Fruit fly (Drosophila melanogaster) whole organism, embryonic: ENCODE results near the gene CG3448.

ENCODE experiments used
- Ada2b ChIP-seq: fragments of 200-800 bp; sonication (Bioruptor generic); IDR thresholded peaks from 2 replicates; pipeline ENCODE4 v1.3.6; 2022; ENCODE audit warnings: missing biosample characterization, missing genetic modification characterization
- Antp ChIP-seq: fragments of 200-800 bp; sonication (Bioruptor generic); optimal IDR thresholded peaks from 3 replicates; lab custom pipeline; 2016; ENCODE audit warnings: missing biosample characterization, missing genetic modification characterization
- BEAF-32 ChIP-seq: fragments of 200-800 bp; sonication (Bioruptor generic); optimal IDR thresholded peaks from 3 replicates; lab custom pipeline; 2017; ENCODE audit warnings: missing biosample characterization, missing genetic modification characterization, mild to moderate bottlenecking, moderate library complexity, missing genetic modification reagents
- CG10366 ChIP-seq: fragments of 200-800 bp; sonication (Bioruptor generic); IDR thresholded peaks from 2 replicates; pipeline ENCODE4 v1.3.6; 2022; ENCODE audit warnings: missing biosample characterization, missing genetic modification characterization
- CG11093 ChIP-seq: fragments of 200-800 bp; sonication (Bioruptor generic); IDR thresholded peaks from 3 replicates; pipeline ENCODE4 v1.3.6; 2022; ENCODE audit warnings: missing biosample characterization, missing genetic modification characterization
- CG12659 ChIP-seq: fragments of 200-800 bp; sonication (Bioruptor generic); optimal IDR thresholded peaks from 3 replicates; lab custom pipeline; 2017; ENCODE audit warnings: mild to moderate bottlenecking, missing biosample characterization, missing genetic modification reagents, missing genetic modification characterization
- CG17186 ChIP-seq: fragments of 200-800 bp; sonication (Bioruptor generic); optimal IDR thresholded peaks from 3 replicates; lab custom pipeline; 2017; ENCODE audit warnings: missing biosample characterization, missing genetic modification reagents, missing genetic modification characterization
- CG17328 ChIP-seq: fragments of 200-800 bp; sonication (Bioruptor generic); IDR thresholded peaks from 2 replicates; pipeline ENCODE4 v1.3.6; 2022; ENCODE audit warnings: missing biosample characterization, missing genetic modification characterization
- CG17568 ChIP-seq: fragments of 200-800 bp; sonication (Bioruptor generic); optimal IDR thresholded peaks from 2 replicates; lab custom pipeline; 2018; ENCODE audit warnings: missing biosample characterization, mild to moderate bottlenecking, missing genetic modification characterization, moderate library complexity
- CG2199 ChIP-seq: fragments of 200-800 bp; sonication (Bioruptor generic); IDR thresholded peaks from 3 replicates; pipeline ENCODE4 v1.3.6; 2022; ENCODE audit warnings: missing biosample characterization, missing genetic modification characterization
- CG2202 ChIP-seq: fragments of 200-800 bp; sonication (Bioruptor generic); optimal IDR thresholded peaks from 2 replicates; lab custom pipeline; 2018; ENCODE audit warnings: missing biosample characterization, mild to moderate bottlenecking, missing genetic modification characterization
- CG34224 ChIP-seq: fragments of 200-800 bp; sonication (Bioruptor generic); IDR thresholded peaks from 3 replicates; pipeline ENCODE4 v1.3.6; 2022; ENCODE audit warnings: missing biosample characterization, missing genetic modification characterization; ENCODE audit not compliant: partially characterized antibody
- CG7271 ChIP-seq: fragments of 200-800 bp; sonication (Bioruptor generic); optimal IDR thresholded peaks from 2 replicates; lab custom pipeline; 2018; ENCODE audit warnings: missing biosample characterization, mild to moderate bottlenecking, missing genetic modification characterization, moderate library complexity
- CG7556 ChIP-seq: fragments of 200-800 bp; sonication (Bioruptor generic); optimal IDR thresholded peaks from 2 replicates; lab custom pipeline; 2017; ENCODE audit warnings: missing biosample characterization, mild to moderate bottlenecking, missing genetic modification characterization
- CG8944 ChIP-seq: fragments of 200-800 bp; sonication (Bioruptor generic); optimal IDR thresholded peaks from 3 replicates; lab custom pipeline; 2016; ENCODE audit warnings: missing biosample characterization, missing genetic modification characterization
- CG9797 ChIP-seq: fragments of 200-800 bp; sonication (Bioruptor generic); optimal IDR thresholded peaks from 3 replicates; lab custom pipeline; 2018; ENCODE audit warnings: missing biosample characterization, mild to moderate bottlenecking, missing genetic modification characterization
- CG9932 ChIP-seq: fragments of 200-800 bp; sonication (Bioruptor generic); IDR thresholded peaks from 2 replicates; pipeline ENCODE4 v1.3.6; 2022; ENCODE audit warnings: missing biosample characterization, missing genetic modification characterization
- CrebB ChIP-seq: fragments of 200-800 bp; sonication (Bioruptor generic); optimal IDR thresholded peaks from 3 replicates; lab custom pipeline; 2018; ENCODE audit warnings: missing biosample characterization, mild to moderate bottlenecking, missing genetic modification characterization
- Fer1 ChIP-seq: fragments of 200-800 bp; sonication (Bioruptor generic); optimal IDR thresholded peaks from 2 replicates; lab custom pipeline; 2017; ENCODE audit warnings: missing biosample characterization, mild to moderate bottlenecking, missing genetic modification characterization
- H2.0 ChIP-seq: fragments of 200-800 bp; sonication (Bioruptor generic); IDR thresholded peaks from 2 replicates; pipeline ENCODE4 v1.3.6; 2022; ENCODE audit warnings: missing biosample characterization, missing genetic modification characterization
- Hmr ChIP-seq: fragments of 200-800 bp; sonication (Bioruptor generic); optimal IDR thresholded peaks from 3 replicates; lab custom pipeline; 2017; ENCODE audit warnings: mild to moderate bottlenecking, missing biosample characterization, missing genetic modification reagents, missing genetic modification characterization
- Hr39 ChIP-seq: fragments of >200 bp; optimal IDR thresholded peaks from 2 replicates; lab custom pipeline; 2017
- Max ChIP-seq: fragments of 200-800 bp; sonication (Bioruptor generic); optimal IDR thresholded peaks from 2 replicates; lab custom pipeline; 2016; ENCODE audit warnings: missing biosample characterization, mild to moderate bottlenecking, missing genetic modification characterization
- Med ChIP-seq: fragments of 200-800 bp; sonication (Bioruptor generic); peaks from one replicate; lab custom pipeline; 2016; ENCODE audit warnings: missing biosample characterization, missing genetic modification characterization, mild to moderate bottlenecking, inconsistent platforms, moderate library complexity
- Ravus ChIP-seq: fragments of 200-800 bp; sonication (Bioruptor generic); IDR thresholded peaks from 2 replicates; pipeline ENCODE4 v1.3.6; 2022; ENCODE audit warnings: missing biosample characterization, missing genetic modification characterization
- Sox100B ChIP-seq: fragments of 200-800 bp; sonication (Bioruptor generic); optimal IDR thresholded peaks from 3 replicates; lab custom pipeline; 2018; ENCODE audit warnings: missing biosample characterization, mild to moderate bottlenecking, missing genetic modification characterization
- Sry-δ ChIP-seq: fragments of 200-800 bp; sonication (Bioruptor generic); optimal IDR thresholded peaks from 2 replicates; lab custom pipeline; 2016; ENCODE audit warnings: missing biosample characterization, missing genetic modification characterization
- Ssrp ChIP-seq: fragments of 200-800 bp; sonication (Bioruptor generic); optimal IDR thresholded peaks from 2 replicates; lab custom pipeline; 2018; ENCODE audit warnings: missing biosample characterization, mild to moderate bottlenecking, missing genetic modification characterization, moderate library complexity
- ash1 ChIP-seq: fragments of 200-800 bp; sonication (Bioruptor generic); optimal IDR thresholded peaks from 2 replicates; lab custom pipeline; 2018; ENCODE audit warnings: missing biosample characterization, mild to moderate bottlenecking, missing genetic modification characterization
- corto ChIP-seq: fragments of 200-800 bp; sonication (Bioruptor generic); optimal IDR thresholded peaks from 2 replicates; lab custom pipeline; 2016; ENCODE audit warnings: missing biosample characterization, mild to moderate bottlenecking, missing genetic modification characterization, moderate library complexity
- dmrt99B ChIP-seq: fragments of 200-800 bp; sonication (Bioruptor generic); optimal IDR thresholded peaks from 2 replicates; lab custom pipeline; 2018; ENCODE audit warnings: missing biosample characterization, mild to moderate bottlenecking, missing genetic modification characterization, moderate library complexity
- dysf ChIP-seq: fragments of 200-800 bp; sonication (Bioruptor generic); IDR thresholded peaks from 3 replicates; pipeline ENCODE4 v1.3.6; 2022; ENCODE audit warnings: missing biosample characterization, missing genetic modification characterization
- esg ChIP-seq: fragments of 200-800 bp; sonication (Bioruptor generic); conservative IDR thresholded peaks from 2 replicates; pipeline ENCODE4 v1.3.6; 2022; ENCODE audit warnings: missing biosample characterization, missing genetic modification characterization
- eve ChIP-seq, 2 experiments: fragments of >200 bp; optimal IDR thresholded peaks; 2 replicates each; lab custom pipeline; 2017; ENCODE audit warnings: missing biosample characterization in 2 of 2, missing genetic modification characterization in 2 of 2
- eyg ChIP-seq: fragments of 200-800 bp; sonication (Bioruptor generic); optimal IDR thresholded peaks from 3 replicates; lab custom pipeline; 2016; ENCODE audit warnings: missing biosample characterization, missing genetic modification characterization
- fd64A ChIP-seq: fragments of 200-800 bp; sonication (Bioruptor generic); optimal IDR thresholded peaks from 3 replicates; lab custom pipeline; 2018; ENCODE audit warnings: missing biosample characterization, mild to moderate bottlenecking, missing genetic modification characterization
- gro ChIP-seq: fragments of 200-800 bp; sonication (Bioruptor generic); optimal IDR thresholded peaks from 2 replicates; lab custom pipeline; 2016; ENCODE audit warnings: missing biosample characterization, missing genetic modification characterization
- ind ChIP-seq: fragments of 200-800 bp; sonication (Bioruptor generic); optimal IDR thresholded peaks from 3 replicates; lab custom pipeline; 2016; ENCODE audit warnings: missing biosample characterization, missing genetic modification characterization
- insv ChIP-seq, 2 experiments: fragments of 200-800 bp; sonication (Bioruptor generic); optimal IDR thresholded peaks; 3 replicates each; lab custom pipeline; 2016 to 2018; ENCODE audit warnings: missing biosample characterization in 2 of 2, missing genetic modification characterization in 2 of 2
- sc ChIP-seq, 3 experiments: fragments of >200 bp in 2 of 3; fragments of 200-800 bp in 1 of 3; sonication (Bioruptor generic) in 1 of 3; optimal IDR thresholded peaks; 2 replicates in 2 of 3; 3 replicates in 1 of 3; lab custom pipeline; 2017; ENCODE audit warnings: mild to moderate bottlenecking in 1 of 3, missing biosample characterization in 1 of 3, missing genetic modification characterization in 1 of 3, missing genetic modification reagents in 1 of 3
- sd ChIP-seq: fragments of 200-800 bp; sonication (Bioruptor generic); optimal IDR thresholded peaks from 3 replicates; lab custom pipeline; 2018; ENCODE audit warnings: missing biosample characterization, mild to moderate bottlenecking, missing genetic modification characterization, moderate library complexity
- seq ChIP-seq: fragments of 200-800 bp; sonication (Bioruptor generic); IDR thresholded peaks from 2 replicates; pipeline ENCODE4 v1.3.6; 2022; ENCODE audit warnings: missing biosample characterization, missing genetic modification characterization
- sob ChIP-seq: fragments of 200-800 bp; sonication (Bioruptor generic); IDR thresholded peaks from 2 replicates; pipeline ENCODE4 v1.3.6; 2022; ENCODE audit warnings: missing biosample characterization, missing genetic modification characterization
- stc ChIP-seq: fragments of 200-800 bp; sonication (Bioruptor generic); IDR thresholded peaks from 2 replicates; pipeline ENCODE4 v1.3.6; 2022; ENCODE audit warnings: missing biosample characterization, missing genetic modification characterization
- stwl ChIP-seq: fragments of 200-800 bp; sonication (Bioruptor generic); optimal IDR thresholded peaks from 3 replicates; lab custom pipeline; 2018; ENCODE audit warnings: missing biosample characterization, mild to moderate bottlenecking, missing genetic modification characterization, moderate library complexity
- toy ChIP-seq: fragments of 200-800 bp; sonication (Bioruptor generic); IDR thresholded peaks from 2 replicates; pipeline ENCODE4 v1.3.6; 2022; ENCODE audit warnings: missing biosample characterization, missing genetic modification characterization
- trem ChIP-seq: fragments of 200-800 bp; optimal IDR thresholded peaks from 3 replicates; lab custom pipeline; 2019; ENCODE audit warnings: missing biosample characterization, mild to moderate bottlenecking, missing genetic modification characterization, moderate library complexity
- trh ChIP-seq: fragments of 200-800 bp; sonication (Bioruptor generic); optimal IDR thresholded peaks from 2 replicates; lab custom pipeline; 2016; ENCODE audit warnings: missing biosample characterization, missing genetic modification characterization
- unc-4 ChIP-seq: fragments of 200-800 bp; sonication (Bioruptor generic); IDR thresholded peaks from 2 replicates; pipeline ENCODE4 v1.3.6; 2022; ENCODE audit warnings: missing biosample characterization, missing genetic modification characterization; ENCODE audit not compliant: partially characterized antibody

CG3448 gene

DNA sequence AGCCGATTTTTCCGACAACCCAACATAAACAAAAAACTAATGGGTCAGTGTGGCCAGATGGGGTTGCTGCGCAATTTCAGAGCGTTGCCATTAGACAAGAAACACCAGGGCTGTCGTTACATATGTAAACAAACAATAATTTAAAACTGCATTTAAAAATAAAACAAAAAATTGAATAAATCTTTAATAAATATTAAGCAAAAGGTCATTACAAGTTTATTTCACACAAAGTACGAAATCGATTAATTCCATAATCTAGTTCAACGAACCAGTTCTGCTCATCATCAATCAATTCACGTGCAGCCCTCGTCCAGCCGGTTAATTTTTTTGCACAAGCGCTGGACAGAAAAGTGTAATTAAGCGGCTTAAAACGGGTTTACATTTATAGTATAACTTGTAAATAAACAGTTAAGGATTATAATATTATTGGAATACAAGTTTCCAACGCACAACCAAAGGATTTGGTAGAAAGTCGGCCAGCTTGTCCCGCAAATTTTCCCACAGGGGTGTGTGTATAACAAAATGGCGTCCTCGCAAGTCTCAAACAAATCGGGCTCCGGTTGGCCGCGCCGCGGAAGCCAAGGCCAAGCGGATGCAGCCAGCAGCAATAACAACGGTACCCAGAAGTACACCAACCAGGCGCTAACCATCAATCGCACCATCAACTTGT lies 40.5 kb downstream of the CG3448 start, which contains the start of the genes CG4022 and Cpsf5 (continued):
- TF ChIP-seq fd64A (GFP tag; lab: Kevin White, UChicago) (no peak), CG17328 (GFP tag; lab: Robert Waterston, UW) (peak; percentile 87), seq (peak; percentile 74), CG12659 (GFP tag; lab: Kevin White, UChicago) (peak; percentile 91), CG34224 (GFP tag; lab: Robert Waterston, UW) (no peak), Med (GFP tag; lab: Kevin White, UChicago) (peak; percentile 92), H2.0 (GFP tag; lab: Robert Waterston, UW) (peak; percentile 81), CG7271 (peak; percentile 67), stwl (peak; percentile 73), ind (GFP tag; lab: Kevin White, UChicago) (peak; percentile 75), CG10366 (GFP tag; lab: Robert Waterston, UW) (peak; percentile 86), sob (peak; percentile 87), Ssrp (tag; lab: Kevin White, UChicago) (peak; percentile 84), ash1 (GFP tag; lab: Kevin White, UChicago) (no peak), Ravus (GFP tag; lab: Robert Waterston, UW) (peak; percentile 25; the same call in 1 of the 2 replicates), gro (GFP tag; lab: Kevin White, UChicago) (peak; percentile 23), esg (GFP tag; lab: Robert Waterston, UW) (peak; percentile 79), Fer1 (peak; percentile 82), CG11093 (GFP tag; lab: Robert Waterston, UW) (peak; percentile 76; the same call in 2 of the 3 replicates), Ada2b (GFP tag; lab: Robert Waterston, UW) (peak; percentile 78), CrebB (tag; lab: Kevin White, UChicago) (peak; percentile 75), Hmr (GFP tag; lab: Kevin White, UChicago) (peak; percentile 85), CG17186 (GFP tag; lab: Kevin White, UChicago) (peak; percentile 90), CG9932 (GFP tag; lab: Robert Waterston, UW) (peak; percentile 93), CG2202 (tag; lab: Kevin White, UChicago) (peak; percentile 69), CG17568 (GFP tag; lab: Kevin White, UChicago) (peak; percentile 63), sd (tag; lab: Kevin White, UChicago) (peak; percentile 47), stc (peak; percentile 78), unc-4 (GFP tag; lab: Robert Waterston, UW) (0 out of 2 replicates have a peak, but pooled peaks have one; percentile 16), sc (optimal IDR thresholded peaks at IDR 0.05; lab: Kevin White, UChicago) (no peak), sc (GFP tag; optimal IDR thresholded peaks at IDR 0.05; lab: Kevin White, UChicago) (peak; percentile 16), eyg (peak; percentile 2), dysf (GFP tag; lab: Robert Waterston, UW) (peak; percentile 84), CG8944 (GFP tag; lab: Kevin White, UChicago) (peak; percentile 3), insv (GFP tag; optimal IDR thresholded peaks at IDR 0.05; lab: Kevin White, UChicago) (peak in 1 of 2 experiments; percentile 66), Antp (GFP tag; lab: Kevin White, UChicago) (peak; percentile 48), Sry-δ (GFP tag; lab: Kevin White, UChicago) (peak; percentile 42), Hr39 (lab: Kevin White, UChicago) (no peak), BEAF-32 (peak; percentile 52), trh (peak; percentile 65), dmrt99B (tag; lab: Kevin White, UChicago) (no peak), CG9797 (peak; percentile 89), CG2199 (GFP tag; lab: Robert Waterston, UW) (peak; percentile 26; the same call in 1 of the 3 replicates), trem (tag; lab: Kevin White, UChicago) (peak; percentile 85), Max (GFP tag; lab: Kevin White, UChicago) (peak; percentile 86), toy (GFP tag; lab: Robert Waterston, UW) (peak; percentile 24; the same call in 1 of the 2 replicates), eve (GFP tag; optimal IDR thresholded peaks at IDR 0.05; lab: Kevin White, UChicago) (no peak), CG7556 (GFP tag; lab: Kevin White, UChicago) (peak; percentile 78), Sox100B (GFP tag; lab: Kevin White, UChicago) (peak; percentile 71), corto (no peak)
